Fruit fly (Drosophila melanogaster) whole organism, pupa: ENCODE results near the gene CG14852.

Source experiments
- CG10348 ChIP-seq: fragments of 200-800 bp; sonication (Bioruptor generic); IDR thresholded peaks from 2 replicates; pipeline ENCODE4 v1.3.6; 2022; ENCODE audit warnings: missing biosample characterization, missing genetic modification characterization
- CG14655 ChIP-seq: fragments of 200-800 bp; sonication (Bioruptor generic); optimal IDR thresholded peaks from 3 replicates; lab custom pipeline; 2017; ENCODE audit warnings: mild to moderate bottlenecking, missing biosample characterization, missing genetic modification reagents, missing genetic modification characterization
- CG32121 ChIP-seq: fragments of 200-800 bp; sonication (Bioruptor generic); IDR thresholded peaks from 2 replicates; pipeline ENCODE4 v1.3.6; 2022; ENCODE audit warnings: missing biosample characterization, missing genetic modification characterization
- Pif1A ChIP-seq: fragments of 200-800 bp; sonication (Bioruptor generic); optimal IDR thresholded peaks from 3 replicates; lab custom pipeline; 2016; ENCODE audit warnings: missing biosample characterization, missing genetic modification characterization
- Pif1B ChIP-seq: fragments of 200-800 bp; sonication (Bioruptor generic); optimal IDR thresholded peaks from 3 replicates; lab custom pipeline; 2016; ENCODE audit warnings: missing biosample characterization, missing genetic modification characterization
- Snoo ChIP-seq: fragments of 200-800 bp; sonication (Bioruptor generic); optimal IDR thresholded peaks from 3 replicates; lab custom pipeline; 2017; ENCODE audit warnings: missing biosample characterization, mild to moderate bottlenecking, missing genetic modification characterization, inconsistent platforms
- fd96Ca ChIP-seq: fragments of 200-800 bp; sonication (Bioruptor generic); IDR thresholded peaks from 3 replicates; pipeline ENCODE4 v1.3.6; 2022; ENCODE audit warnings: missing biosample characterization, missing genetic modification characterization
- gl ChIP-seq: fragments of 200-800 bp; sonication (Bioruptor generic); optimal IDR thresholded peaks from 2 replicates; lab custom pipeline; 2018; ENCODE audit warnings: missing biosample characterization, mild to moderate bottlenecking, missing genetic modification characterization
- rn ChIP-seq: fragments of 200-800 bp; sonication (Bioruptor generic); IDR thresholded peaks from 2 replicates; pipeline ENCODE4 v1.3.6; 2022; ENCODE audit warnings: missing biosample characterization, missing genetic modification characterization

- TF ChIP-seq rn (GFP tag; lab: Robert Waterston, UW) (no peak), Snoo (no peak), CG14655 (GFP tag; lab: Kevin White, UChicago) (no peak), fd96Ca (GFP tag; lab: Robert Waterston, UW) (no peak), CG32121 (no peak), Pif1A (GFP tag; lab: Kevin White, UChicago) (no peak), gl (tag; lab: Kevin White, UChicago) (no peak), Pif1B (GFP tag; lab: Kevin White, UChicago) (no peak), CG10348 (GFP tag; lab: Robert Waterston, UW) (no peak)
Measured at dm6 chr3R:14542038-14542437, 23.7 kb upstream of the CG14852 start.
